Worm (Caenorhabditis elegans) whole organism, L3 larva: Measurements from ENCODE around the gene xbx-1.
"Not testable (repeated sequence)": the region's sequence is repeated elsewhere in the genome, so short reads cannot be mapped to it uniquely, and the experiment has no call there.

Experiments used
- R02D3.7 ChIP-seq: fragments of 150-350 bp; optimal IDR thresholded peaks from 2 replicates; lab custom pipeline; 2014; ENCODE audit warnings: missing biosample characterization, missing genetic modification characterization
- daf-12 ChIP-seq: fragments of 150-350 bp; optimal IDR thresholded peaks from 2 replicates; lab custom pipeline; 2014; ENCODE audit warnings: missing biosample characterization, missing genetic modification reagents, missing genetic modification characterization
- egl-5 ChIP-seq: fragments of 150-350 bp; optimal IDR thresholded peaks from 2 replicates; lab custom pipeline; 2017; ENCODE audit warnings: missing biosample characterization, missing genetic modification reagents, missing genetic modification characterization, inconsistent platforms
- fkh-2 ChIP-seq: fragments of 150-350 bp; optimal IDR thresholded peaks from 2 replicates; lab custom pipeline; 2014; ENCODE audit warnings: missing biosample characterization, missing genetic modification reagents, missing genetic modification characterization
- lin-15B ChIP-seq: fragments of 150-350 bp; optimal IDR thresholded peaks from 2 replicates; lab custom pipeline; 2014; ENCODE audit warnings: missing biosample characterization, missing genetic modification characterization
- mml-1 ChIP-seq: fragments of 150-350 bp; sonication (generic microtip); optimal IDR thresholded peaks from 3 replicates; lab custom pipeline; 2014; ENCODE audit warnings: missing biosample characterization, missing genetic modification characterization
- nfya-1 ChIP-seq: sonication (generic microtip); optimal IDR thresholded peaks from 2 replicates; lab custom pipeline; 2017; ENCODE audit warnings: missing genetic modification characterization, mild to moderate bottlenecking, missing compliant biosample characterization, antibody characterized with exemption, moderate library complexity; ENCODE audit not compliant: insufficient read depth
- nhr-11 ChIP-seq: fragments of 150-350 bp; optimal IDR thresholded peaks from 2 replicates; lab custom pipeline; 2014; ENCODE audit warnings: missing biosample characterization, missing genetic modification characterization
- nhr-12 ChIP-seq: fragments of 150-350 bp; optimal IDR thresholded peaks from 2 replicates; lab custom pipeline; 2014; ENCODE audit warnings: missing biosample characterization, missing genetic modification characterization
- nhr-23 ChIP-seq: fragments of 150-350 bp; optimal IDR thresholded peaks from 2 replicates; lab custom pipeline; 2014; ENCODE audit warnings: missing biosample characterization, missing genetic modification reagents, missing genetic modification characterization
- nhr-25 ChIP-seq: sonication (generic microtip); optimal IDR thresholded peaks from 2 replicates; lab custom pipeline; 2017; ENCODE audit warnings: missing biosample characterization, missing genetic modification characterization
- nhr-43 ChIP-seq: sonication (generic microtip); optimal IDR thresholded peaks from 2 replicates; lab custom pipeline; 2016; ENCODE audit warnings: mild to moderate bottlenecking, missing genetic modification characterization, missing compliant biosample characterization; ENCODE audit not compliant: poor library complexity, severe bottlenecking
- nhr-67 ChIP-seq: fragments of 150-350 bp; optimal IDR thresholded peaks from 2 replicates; lab custom pipeline; 2014; ENCODE audit warnings: missing biosample characterization, missing genetic modification characterization
- nhr-76 ChIP-seq: fragments of 150-350 bp; sonication (generic microtip); optimal IDR thresholded peaks from 5 replicates; lab custom pipeline; 2014; ENCODE audit warnings: missing biosample characterization, missing genetic modification characterization
- sea-2 ChIP-seq: fragments of 150-350 bp; sonication (generic microtip); optimal IDR thresholded peaks from 4 replicates; lab custom pipeline; 2014; ENCODE audit warnings: missing biosample characterization, missing genetic modification reagents, missing genetic modification characterization
- skn-1 ChIP-seq: fragments of 150-350 bp; optimal IDR thresholded peaks from 2 replicates; lab custom pipeline; 2014; ENCODE audit warnings: missing biosample characterization, missing genetic modification characterization
- snpc-4 ChIP-seq: fragments of 150-350 bp; optimal IDR thresholded peaks from 2 replicates; lab custom pipeline; 2014; ENCODE audit warnings: missing biosample characterization, missing genetic modification characterization
- unc-39 ChIP-seq: sonication (generic microtip); optimal IDR thresholded peaks from 4 replicates; lab custom pipeline; 2017; ENCODE audit warnings: missing biosample characterization, missing genetic modification characterization
- ztf-4 ChIP-seq: fragments of 150-350 bp; optimal IDR thresholded peaks from 2 replicates; lab custom pipeline; 2014; ENCODE audit warnings: missing biosample characterization, missing genetic modification characterization

xbx-1 gene

ce11 chrV:15028896-15029519, 49.0 kb downstream of the xbx-1 start, which contains the start of gene F14H8.8:
Gene F14H8.8 (plus strand): TSS chrV:15029469.
- TF ChIP-seq nhr-12 (tag; lab: Kevin White, UChicago) (no peak), nhr-25 (tag; lab: Kevin White, UChicago) (peak; percentile 62), snpc-4 (tag; lab: Kevin White, UChicago) (peak; percentile 93), mml-1 (tag; lab: Kevin White, UChicago) (no peak), R02D3.7 (tag; lab: Kevin White, UChicago) (no peak), nhr-76 (no peak), nfya-1 (peak; percentile 32), nhr-67 (tag; lab: Kevin White, UChicago) (no peak), nhr-43 (tag; lab: Kevin White, UChicago) (peak; percentile 3), nhr-11 (no peak), fkh-2 (no peak), daf-12 (tag; lab: Kevin White, UChicago) (no peak), nhr-23 (tag; lab: Kevin White, UChicago) (peak; percentile 23), sea-2 (GFP tag; lab: Kevin White, UChicago) (no peak), lin-15B (peak; percentile 6), ztf-4 (tag; lab: Kevin White, UChicago) (no peak)

- TF ChIP-seq skn-1 (tag; lab: Kevin White, UChicago); egl-5; unc-39 (tag; lab: Kevin White, UChicago): not testable (repeated sequence)
Measured at ce11 chrV:15031373-15031772, 51.3 kb downstream of the xbx-1 start, which contains the start of gene cng-1. Gene cng-1 (minus strand): TSS chrV:15031473.
